Fruit fly (Drosophila melanogaster): ENCODE results near the gene Vps16A.

Vps16A gene

DNA sequence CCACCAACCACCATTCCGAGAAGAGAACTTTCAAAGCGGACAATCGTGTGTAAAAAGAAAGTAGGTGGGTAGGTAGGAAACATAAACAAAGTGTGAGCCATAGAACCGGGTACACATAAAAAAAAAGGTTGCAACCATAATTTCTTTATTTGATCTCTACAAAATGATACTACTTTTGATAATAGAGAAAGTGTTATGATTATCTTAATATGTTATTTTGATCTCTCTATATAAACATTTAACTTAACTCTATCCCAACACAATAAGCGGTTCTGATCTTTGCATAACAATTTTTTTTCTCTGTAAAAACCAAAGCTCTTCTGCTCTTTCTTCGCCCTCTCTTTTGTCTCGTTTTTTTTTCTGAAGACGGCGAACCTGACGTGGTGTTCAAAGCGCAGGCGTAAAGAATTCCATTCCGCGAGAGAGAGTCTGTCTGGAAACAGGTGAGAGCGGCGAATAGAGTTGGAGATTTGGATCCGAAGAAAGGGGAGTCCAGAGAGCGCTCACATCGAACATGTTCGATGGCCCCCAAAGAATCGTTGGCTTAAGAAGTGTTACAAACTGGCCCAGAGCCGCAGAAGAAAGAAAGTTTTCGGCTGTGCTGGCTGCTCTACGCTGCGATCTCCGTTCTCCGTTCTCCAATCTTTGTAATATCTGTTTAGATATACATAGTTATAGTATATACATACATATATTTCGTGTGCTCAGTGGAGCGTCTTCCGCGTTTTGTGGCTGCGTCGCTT is 19.8 kb upstream of the Vps16A start (continued):
- TF ChIP-seq CG2875 (GFP tag; optimal IDR thresholded peaks at IDR 0.05) (peak; percentile 72), insv (GFP tag; optimal IDR thresholded peaks at IDR 0.05) (no peak), en (GFP tag; optimal IDR thresholded peaks at IDR 0.05) (peak; percentile 4), HmgD (GFP tag; optimal IDR thresholded peaks at IDR 0.05) (no peak), bab2 (GFP tag; optimal IDR thresholded peaks at IDR 0.05) (peak; percentile 38), lola (GFP tag; optimal IDR thresholded peaks at IDR 0.05) (peak in 1 of 3 experiments; percentile 81), CG11085 (GFP tag; IDR thresholded peaks at IDR 0.05) (no peak), CG9215 (GFP tag; IDR thresholded peaks at IDR 0.05) (no peak), eyg (GFP tag; optimal IDR thresholded peaks at IDR 0.05) (peak; percentile 37), Tbp (GFP tag; optimal IDR thresholded peaks at IDR 0.05) (no peak), CG31224 (GFP tag; IDR thresholded peaks at IDR 0.05) (peak; percentile 13; the same call in 1 of the 2 replicates), pros (GFP tag; optimal IDR thresholded peaks at IDR 0.05) (peak; percentile 93), Sox100B (GFP tag; optimal IDR thresholded peaks at IDR 0.05) (peak; percentile 71), CG18764 (GFP tag; optimal IDR thresholded peaks at IDR 0.05) (no peak), dimm (GFP tag; IDR thresholded peaks at IDR 0.05) (no peak), CG12299 (tag; optimal IDR thresholded peaks at IDR 0.05) (peak; percentile 17), CoRest (tag; optimal IDR thresholded peaks at IDR 0.05) (peak; percentile 80), Mad (GFP tag; optimal IDR thresholded peaks at IDR 0.05) (no peak), CG10565 (GFP tag; optimal IDR thresholded peaks at IDR 0.05) (no peak), ftz-f1 (GFP tag; optimal IDR thresholded peaks at IDR 0.05) (no peak), ab (GFP tag; optimal IDR thresholded peaks at IDR 0.05) (no peak), Rfx (GFP tag; IDR thresholded peaks at IDR 0.05) (0 out of 2 replicates have a peak, but pooled peaks have one; percentile 27), trem (tag; optimal IDR thresholded peaks at IDR 0.05) (peak; percentile 80), Nf-YA (GFP tag; IDR thresholded peaks at IDR 0.05) (no peak), CG33213 (GFP tag; optimal IDR thresholded peaks at IDR 0.05) (no peak), Drgx (GFP tag; IDR thresholded peaks at IDR 0.05) (peak; percentile 63), oc (tag; optimal IDR thresholded peaks at IDR 0.05) (peak; percentile 87), tio (GFP tag; optimal IDR thresholded peaks at IDR 0.05) (no peak), fd64A (GFP tag; optimal IDR thresholded peaks at IDR 0.05) (peak; percentile 27), sima (GFP tag; optimal IDR thresholded peaks at IDR 0.05) (no peak), CG17186 (GFP tag; optimal IDR thresholded peaks at IDR 0.05) (no peak), CG7786 (GFP tag; optimal IDR thresholded peaks at IDR 0.05) (peak; percentile 5), CG4617 (GFP tag; optimal IDR thresholded peaks at IDR 0.05; ENCODE audit: borderline replicate concordance) (no peak), CG32767 (GFP tag; IDR thresholded peaks at IDR 0.05) (peak; percentile 63; the same call in 1 of the 2 replicates), CG4854 (GFP tag; optimal IDR thresholded peaks at IDR 0.05) (peak; percentile 5), gcm (GFP tag; optimal IDR thresholded peaks at IDR 0.05) (peak; percentile 75), cato (GFP tag; optimal IDR thresholded peaks at IDR 0.05; ENCODE audit: borderline replicate concordance) (no peak), slou (GFP tag; optimal IDR thresholded peaks at IDR 0.05) (no peak), grau (tag; optimal IDR thresholded peaks at IDR 0.05) (peak; percentile 64), ATbp (GFP tag; optimal IDR thresholded peaks at IDR 0.05) (peak; percentile 80), cg (GFP tag; optimal IDR thresholded peaks at IDR 0.05) (no peak), CG7556 (GFP tag; optimal IDR thresholded peaks at IDR 0.05) (peak; percentile 62), NC2β (GFP tag; optimal IDR thresholded peaks at IDR 0.05) (peak; percentile 62), Bgb (GFP tag; IDR thresholded peaks at IDR 0.05; ENCODE audit: partially characterized antibody) (no peak), tup (GFP tag; optimal IDR thresholded peaks at IDR 0.05) (no peak), zf30C (GFP tag; optimal IDR thresholded peaks at IDR 0.05) (peak; percentile 83), CG17829 (tag; optimal IDR thresholded peaks at IDR 0.05) (peak; percentile 82), MESR4 (GFP tag; optimal IDR thresholded peaks at IDR 0.05) (no peak), Atf3 (GFP tag; optimal IDR thresholded peaks at IDR 0.05) (peak; percentile 6)
